Fruit fly (Drosophila melanogaster) Kc167 (cell line): ENCODE data around the gene Acat1.

Experiments used
- Myc ChIP-seq: fragments of >200 bp; optimal IDR thresholded peaks from 2 replicates; lab custom pipeline; 2017; ENCODE audit warnings: missing external identifiers
- Sin3A ChIP-seq: fragments of >200 bp; optimal IDR thresholded peaks from 2 replicates; lab custom pipeline; 2018; ENCODE audit warnings: missing external identifiers
- h ChIP-seq: fragments of >200 bp; optimal IDR thresholded peaks from 3 replicates; lab custom pipeline; 2018; ENCODE audit warnings: missing external identifiers
- insv ChIP-seq: fragments of >200 bp; optimal IDR thresholded peaks from 3 replicates; lab custom pipeline; 2018; ENCODE audit warnings: missing external identifiers
- psq ChIP-seq: fragments of >200 bp; optimal IDR thresholded peaks from 2 replicates; lab custom pipeline; 2017; ENCODE audit warnings: missing external identifiers
- ttk ChIP-seq: sonication (Bioruptor generic); optimal IDR thresholded peaks from 2 replicates; lab custom pipeline; 2017; ENCODE audit warnings: missing external identifiers

DNA sequence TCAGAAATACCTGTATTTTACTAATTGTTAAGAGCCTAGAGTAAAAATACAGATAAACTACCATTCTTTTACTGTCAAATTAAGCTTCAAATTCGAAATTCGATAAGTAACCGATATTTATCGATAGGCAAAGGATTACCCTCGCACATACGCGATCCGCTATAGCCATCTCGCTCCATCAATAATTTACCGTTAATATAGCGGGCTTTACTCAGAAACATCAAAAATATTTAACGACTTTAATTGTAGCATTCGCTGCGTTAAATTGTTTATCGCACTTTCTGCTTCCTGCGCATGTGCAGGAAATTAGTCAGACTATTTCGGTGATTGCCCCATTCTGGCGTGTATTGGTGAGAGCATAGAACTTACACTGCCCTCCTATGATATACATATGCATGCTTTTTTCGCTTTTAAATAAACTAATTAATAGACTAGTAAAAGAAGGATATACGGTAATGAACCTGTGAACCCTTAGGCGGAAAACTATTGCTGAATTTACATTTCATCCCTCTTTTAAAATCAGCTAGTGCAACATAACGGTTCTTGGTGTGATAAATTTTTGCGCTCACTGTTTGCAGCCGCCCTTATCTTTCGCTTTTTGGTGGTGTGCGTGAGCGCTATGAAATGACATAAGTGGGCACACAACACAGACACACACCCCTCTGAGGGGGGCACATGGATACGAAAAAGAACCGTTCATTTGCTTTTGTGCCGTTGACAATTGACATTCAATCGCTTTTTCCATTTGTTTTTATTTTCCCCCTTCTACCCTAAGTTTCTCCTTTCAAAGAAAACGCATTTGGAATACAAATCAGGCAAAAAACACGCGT, 19.9 kb upstream of the Acat1 start, which contains the start of the genes dpr14 and spidey:
- TF ChIP-seq psq (lab: Kevin White, UChicago) (no peak), ttk (lab: Kevin White, UChicago) (no peak), Sin3A (no peak), h (lab: Kevin White, UChicago) (no peak), Myc (lab: Kevin White, UChicago) (no peak), insv (lab: Kevin White, UChicago) (no peak)
